Worm (Caenorhabditis elegans): ENCODE data around the gene piki-1.

The piki-1 gene

DNA sequence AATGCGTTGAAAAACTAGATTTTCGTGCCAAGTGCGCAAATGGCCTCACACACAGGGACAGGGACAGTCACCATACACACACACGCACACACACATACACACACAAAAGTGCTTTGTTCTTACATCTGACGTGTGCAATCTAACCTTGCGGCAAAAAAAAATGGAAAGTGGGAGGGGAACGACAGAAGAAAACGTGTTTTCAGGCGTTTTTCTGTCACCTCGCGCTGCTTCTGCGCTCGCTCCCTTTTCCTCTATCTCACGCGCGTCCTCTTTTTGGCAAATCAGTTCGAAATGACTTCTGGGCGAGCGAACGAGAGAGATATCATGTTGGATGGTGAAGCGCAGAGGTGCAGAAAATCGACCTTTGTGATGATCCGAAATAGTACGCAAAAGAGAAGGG, 27.9 kb upstream of the piki-1 start:
- TF ChIP-seq sem-4 (tag; optimal IDR thresholded peaks at IDR 0.05) (peak; percentile 77), ZK546.5 (tag; optimal IDR thresholded peaks at IDR 0.05) (no peak), F13H6.1 (tag; optimal IDR thresholded peaks at IDR 0.05) (peak; percentile 86), mdl-1 (tag; optimal IDR thresholded peaks at IDR 0.05) (peak in 1 of 2 experiments; percentile 53), snpc-4 (tag; optimal IDR thresholded peaks at IDR 0.05) (no peak), fos-1 (tag; optimal IDR thresholded peaks at IDR 0.05) (peak; percentile 44), Y55F3AM.14 (GFP tag; optimal IDR thresholded peaks at IDR 0.05) (peak; percentile 64), ceh-16 (tag; optimal IDR thresholded peaks at IDR 0.05) (peak; percentile 16), gmeb-1 (tag; optimal IDR thresholded peaks at IDR 0.05) (no peak), lin-39 (tag; optimal IDR thresholded peaks at IDR 0.05) (no peak), sma-9 (GFP tag; optimal IDR thresholded peaks at IDR 0.05) (peak; percentile 53), sma-9 (tag; optimal IDR thresholded peaks at IDR 0.05) (no peak), nhr-25 (tag; optimal IDR thresholded peaks at IDR 0.05) (peak; percentile 98), nhr-21 (tag; optimal IDR thresholded peaks at IDR 0.05) (peak; percentile 67), sma-3 (GFP tag; optimal IDR thresholded peaks at IDR 0.05) (peak; percentile 59), crh-2 (tag; optimal IDR thresholded peaks at IDR 0.05) (no peak), ztf-11 (tag; optimal IDR thresholded peaks at IDR 0.05) (no peak), nhr-129 (tag; optimal IDR thresholded peaks at IDR 0.05) (peak; percentile 46), egl-27 (tag; optimal IDR thresholded peaks at IDR 0.05) (peak; percentile 17), blmp-1 (tag; optimal IDR thresholded peaks at IDR 0.05; ENCODE audit: insufficient read depth) (peak; percentile 98), mbf-1 (tag; optimal IDR thresholded peaks at IDR 0.05) (no peak)

DNA sequence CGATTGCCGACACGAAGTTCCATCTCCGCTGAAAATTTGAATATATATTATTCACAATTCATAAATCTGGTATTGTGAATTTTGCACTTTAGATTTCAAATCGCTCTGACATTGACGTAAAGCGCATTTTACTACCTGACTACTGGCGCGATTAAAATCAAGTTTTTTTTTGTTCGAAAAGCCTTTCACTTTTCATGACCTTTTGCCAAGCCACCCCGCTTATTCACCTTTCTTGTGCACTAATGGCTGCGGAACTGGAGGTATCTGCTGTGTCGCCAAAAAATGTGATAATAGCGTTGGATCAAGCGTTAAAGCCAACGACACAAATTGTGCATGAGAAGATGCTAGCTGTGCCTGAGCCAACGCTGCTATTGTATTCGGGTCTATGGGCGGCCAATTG, 26.7 kb upstream of the piki-1 start:
- TF ChIP-seq nhr-25 (tag; optimal IDR thresholded peaks at IDR 0.05), result peak; percentile 76
- no peak for TF ChIP-seq ztf-4 (tag; optimal IDR thresholded peaks at IDR 0.05)
- peak; percentile 93 for TF ChIP-seq blmp-1 (tag; optimal IDR thresholded peaks at IDR 0.05; ENCODE audit: insufficient read depth)
- no peak for TF ChIP-seq gmeb-1 (tag; optimal IDR thresholded peaks at IDR 0.05)
- TF ChIP-seq F13H6.1 (tag; optimal IDR thresholded peaks at IDR 0.05), result peak; percentile 0
- TF ChIP-seq nhr-77 (tag; optimal IDR thresholded peaks at IDR 0.05), result no peak
- no peak for TF ChIP-seq lin-13 (GFP tag; optimal IDR thresholded peaks at IDR 0.05)

DNA sequence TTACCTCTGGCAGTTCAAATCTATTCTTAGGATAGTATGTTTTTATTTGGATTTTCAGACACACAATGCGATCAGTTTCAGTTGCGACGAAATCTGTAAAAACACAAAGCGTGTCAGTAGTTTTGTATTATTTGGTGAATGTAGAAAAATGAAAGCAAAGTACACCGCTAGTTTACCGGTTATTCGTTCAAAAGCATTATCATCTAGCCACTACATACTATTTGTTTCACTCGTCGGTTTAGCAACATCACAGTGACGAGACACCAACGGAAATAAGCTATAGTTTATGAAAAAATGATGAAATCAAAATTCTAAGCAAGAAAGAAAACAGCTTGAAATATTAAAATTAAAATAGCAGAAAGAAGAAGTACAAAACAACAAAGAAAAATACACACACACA, 24.5 kb upstream of the piki-1 start:
- TF ChIP-seq blmp-1 (tag; optimal IDR thresholded peaks at IDR 0.05; ENCODE audit: insufficient read depth) (no peak), ztf-4 (tag; optimal IDR thresholded peaks at IDR 0.05) (no peak), Y55F3AM.14 (GFP tag; optimal IDR thresholded peaks at IDR 0.05) (no peak), nhr-129 (tag; optimal IDR thresholded peaks at IDR 0.05) (no peak)

DNA sequence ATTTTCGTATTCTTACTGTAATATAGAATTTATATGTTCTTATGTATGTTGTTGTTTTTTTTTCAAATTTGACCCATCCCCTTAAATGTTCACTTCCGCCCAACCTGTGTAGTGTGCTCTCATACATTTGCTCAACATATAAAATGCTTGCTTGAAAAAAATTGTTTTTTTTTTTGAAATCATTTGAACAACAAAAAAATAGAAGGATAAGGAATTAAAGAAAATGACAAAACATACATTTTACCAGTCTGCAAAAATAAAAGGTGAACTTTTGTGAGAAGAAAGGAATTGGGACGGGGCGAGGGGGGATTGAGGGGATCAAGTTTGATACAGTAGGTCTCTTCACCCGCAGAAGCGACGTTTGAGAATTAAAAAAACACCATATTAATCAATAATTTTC, 22.3 kb upstream of the piki-1 start:
- no peak for TF ChIP-seq ceh-16 (tag; optimal IDR thresholded peaks at IDR 0.05)

DNA sequence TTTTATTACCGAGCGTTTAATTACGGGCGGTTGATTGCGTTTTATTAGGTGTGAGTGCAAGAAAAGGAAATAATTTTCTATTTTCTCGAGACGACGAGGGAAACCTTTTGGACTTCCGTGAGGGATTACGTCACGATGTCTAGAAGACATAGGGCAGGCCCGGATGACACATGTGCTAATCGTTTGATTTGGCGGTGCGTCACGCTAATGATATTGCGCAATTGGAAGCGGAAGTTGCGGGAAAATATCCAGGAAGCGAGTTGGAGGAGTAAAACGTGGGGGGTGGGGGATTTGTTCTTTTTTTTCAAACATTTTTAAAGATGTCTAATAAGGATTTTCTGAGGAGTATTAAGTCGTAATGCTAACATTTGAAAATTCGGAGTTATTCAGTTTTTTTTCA, 18.4 kb upstream of the piki-1 start:
- TF ChIP-seq blmp-1 (tag; optimal IDR thresholded peaks at IDR 0.05; ENCODE audit: insufficient read depth) (no peak), sma-3 (GFP tag; optimal IDR thresholded peaks at IDR 0.05) (peak; percentile 11), egl-27 (tag; optimal IDR thresholded peaks at IDR 0.05) (no peak), sma-9 (GFP tag; optimal IDR thresholded peaks at IDR 0.05) (peak; percentile 40), sma-9 (tag; optimal IDR thresholded peaks at IDR 0.05) (no peak), sem-4 (tag; optimal IDR thresholded peaks at IDR 0.05) (peak; percentile 48)

DNA sequence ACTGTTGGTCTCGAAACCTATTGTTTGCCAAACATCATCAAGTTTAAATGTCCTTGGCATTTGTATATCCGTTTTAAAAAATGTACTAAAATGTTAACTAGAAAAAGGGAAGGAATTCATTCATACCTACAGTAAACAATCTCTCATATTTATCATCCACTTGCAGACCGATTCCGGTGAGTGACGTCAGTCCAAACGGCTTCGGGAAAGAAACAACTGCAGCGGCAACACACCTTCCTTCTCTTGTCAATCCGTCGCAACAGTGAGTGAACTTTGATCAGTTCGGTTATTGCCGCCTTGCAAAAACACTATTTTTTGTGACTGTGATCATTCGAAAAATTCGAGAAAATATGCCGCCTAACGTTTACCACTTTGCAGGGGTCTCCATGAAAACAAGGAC, 17.9 kb upstream of the piki-1 start:
- TF ChIP-seq sma-9 (GFP tag; optimal IDR thresholded peaks at IDR 0.05) (peak; percentile 45), sma-9 (tag; optimal IDR thresholded peaks at IDR 0.05) (no peak), alr-1 (tag; optimal IDR thresholded peaks at IDR 0.05) (no peak), peb-1 (tag; optimal IDR thresholded peaks at IDR 0.05) (no peak), snpc-4 (tag; optimal IDR thresholded peaks at IDR 0.05) (no peak), nhr-25 (tag; optimal IDR thresholded peaks at IDR 0.05) (peak; percentile 16), sma-3 (GFP tag; optimal IDR thresholded peaks at IDR 0.05) (peak; percentile 52)

DNA sequence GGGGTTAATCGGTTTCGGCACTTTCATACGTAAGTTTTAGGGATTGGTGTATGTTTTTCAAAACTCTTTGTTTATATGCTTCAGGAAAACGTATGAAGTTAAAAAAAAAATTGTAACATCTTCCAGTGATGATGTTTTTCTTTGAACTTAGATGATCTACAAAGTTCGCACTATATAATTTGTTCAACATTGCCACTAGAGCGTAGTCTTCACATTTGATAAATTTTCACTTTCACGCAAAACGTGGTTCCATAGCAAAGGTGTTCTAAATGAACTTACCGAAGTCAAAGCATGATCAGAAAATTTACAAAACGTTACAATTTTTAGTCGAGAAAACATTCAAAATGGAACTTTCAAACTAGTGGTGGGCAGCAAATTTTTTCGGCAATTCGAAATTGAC, 16.7 kb upstream of the piki-1 start:
- TF ChIP-seq C34F6.9 (tag; optimal IDR thresholded peaks at IDR 0.05), result no peak
- no peak for TF ChIP-seq mab-5 (tag; optimal IDR thresholded peaks at IDR 0.05)
- TF ChIP-seq nhr-25 (tag; optimal IDR thresholded peaks at IDR 0.05), result no peak
- no peak for TF ChIP-seq ztf-11 (tag; optimal IDR thresholded peaks at IDR 0.05)
- TF ChIP-seq nhr-23 (tag; optimal IDR thresholded peaks at IDR 0.05), result no peak

Measured in whole organism, L2 larva.